Fruit fly (Drosophila melanogaster): ENCODE results near the gene CG42526.

CG42526 gene

DNA sequence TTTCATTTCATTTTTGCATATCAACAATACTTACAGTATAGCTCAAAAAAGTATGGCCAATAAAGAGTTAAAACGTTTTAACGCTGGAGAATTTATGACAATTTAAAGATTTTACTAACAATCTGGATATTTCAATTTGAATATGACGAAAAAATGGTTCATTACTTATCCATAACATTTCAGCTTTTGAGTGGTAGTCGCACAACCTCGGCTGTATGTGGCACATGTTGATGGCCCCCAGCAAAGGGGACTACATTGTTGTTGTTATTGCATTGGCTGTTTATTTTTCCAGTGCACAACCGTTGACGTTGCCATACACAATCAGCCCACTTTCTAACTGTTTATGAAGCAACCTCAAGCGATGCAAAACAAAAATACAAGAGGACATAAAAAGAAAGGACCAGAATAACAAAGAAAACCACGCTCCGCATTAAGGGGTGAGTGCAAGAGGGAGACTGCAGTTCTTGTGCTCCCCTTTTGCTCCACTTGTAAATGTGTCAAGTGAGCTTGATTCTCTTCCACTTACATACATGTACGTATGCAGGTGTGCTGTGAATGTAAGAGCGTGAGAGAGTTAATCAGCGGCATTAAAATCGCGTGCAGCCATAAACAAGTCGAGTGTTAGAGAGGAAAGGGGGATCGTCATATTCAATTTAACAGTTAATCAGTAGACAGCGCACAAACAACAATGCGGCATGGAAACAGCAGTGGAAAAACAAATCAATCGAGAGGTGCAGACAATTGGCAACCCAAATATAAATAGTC, 15.0 kb downstream of the CG42526 start (continued):
- TF ChIP-seq scrt (GFP tag; optimal IDR thresholded peaks at IDR 0.05) (peak; percentile 4), Nf-YC (tag; optimal IDR thresholded peaks at IDR 0.05) (no peak), phol (tag; optimal IDR thresholded peaks at IDR 0.05) (peak; percentile 41), gcm (GFP tag; optimal IDR thresholded peaks at IDR 0.05) (no peak), Hr78 (GFP tag; optimal IDR thresholded peaks at IDR 0.05) (peak in 1 of 2 experiments; percentile 32), CG33213 (GFP tag; optimal IDR thresholded peaks at IDR 0.05) (no peak), prd (optimal IDR thresholded peaks at IDR 0.05) (no peak), prd (GFP tag; IDR thresholded peaks at IDR 0.05) (peak; percentile 56; the same call in 2 of the 3 replicates), CG14710 (tag; optimal IDR thresholded peaks at IDR 0.05) (no peak), CG17385 (GFP tag; optimal IDR thresholded peaks at IDR 0.05) (peak; percentile 11), sob (GFP tag; IDR thresholded peaks at IDR 0.05) (0 out of 2 replicates have a peak, but pooled peaks have one; percentile 7), CG6854 (GFP tag; optimal IDR thresholded peaks at IDR 0.05) (no peak), fru (optimal IDR thresholded peaks at IDR 0.05) (no peak), nerfin-2 (GFP tag; IDR thresholded peaks at IDR 0.05; ENCODE audit: partially characterized antibody) (no peak), CG12942 (GFP tag; optimal IDR thresholded peaks at IDR 0.05) (peak; percentile 4), NK7.1 (GFP tag; optimal IDR thresholded peaks at IDR 0.05) (no peak), Sin3A (optimal IDR thresholded peaks at IDR 0.05) (no peak), Antp (GFP tag; optimal IDR thresholded peaks at IDR 0.05) (no peak), dati (GFP tag; IDR thresholded peaks at IDR 0.05) (no peak), gt (GFP tag; IDR thresholded peaks at IDR 0.05) (no peak), Rfx (GFP tag; IDR thresholded peaks at IDR 0.05) (peak; percentile 51; the same call in 1 of the 2 replicates), nerfin-1 (tag; optimal IDR thresholded peaks at IDR 0.05) (peak; percentile 5), Aef1 (GFP tag; IDR thresholded peaks at IDR 0.05) (no peak), Ravus (GFP tag; IDR thresholded peaks at IDR 0.05) (no peak), Spps (tag; optimal IDR thresholded peaks at IDR 0.05) (no peak), CG1529 (GFP tag; optimal IDR thresholded peaks at IDR 0.05) (peak; percentile 2), vnd (GFP tag; IDR thresholded peaks at IDR 0.05; ENCODE audit: partially characterized antibody) (no peak), gfzf (GFP tag; optimal IDR thresholded peaks at IDR 0.05) (no peak), tgo (GFP tag; IDR thresholded peaks at IDR 0.05) (peak; percentile 40; the same call in 2 of the 3 replicates), Nf-YB (GFP tag; optimal IDR thresholded peaks at IDR 0.05) (no peak), Xrp1 (GFP tag; IDR thresholded peaks at IDR 0.05) (peak; percentile 63; the same call in 1 of the 2 replicates), CG1602 (GFP tag; optimal IDR thresholded peaks at IDR 0.05) (no peak), CG6272 (GFP tag; IDR thresholded peaks at IDR 0.05) (no peak), row (GFP tag; IDR thresholded peaks at IDR 0.05) (peak; percentile 75), CG12104 (GFP tag; optimal IDR thresholded peaks at IDR 0.05) (no peak), esg (GFP tag; conservative IDR thresholded peaks at IDR 0.05) (peak; percentile 63; the same call in 1 of the 2 replicates), CG33557 (GFP tag; optimal IDR thresholded peaks at IDR 0.05) (no peak), CG8924 (tag; optimal IDR thresholded peaks at IDR 0.05) (peak; percentile 40), CG32772 (GFP tag; IDR thresholded peaks at IDR 0.05) (no peak; the same call in 1 of the 2 replicates), CG15601 (tag; optimal IDR thresholded peaks at IDR 0.05) (no peak), CG12659 (GFP tag; optimal IDR thresholded peaks at IDR 0.05) (peak; percentile 22), run (tag; optimal IDR thresholded peaks at IDR 0.05) (peak; percentile 51), maf-S (GFP tag; optimal IDR thresholded peaks at IDR 0.05) (no peak), Sox100B (GFP tag; optimal IDR thresholded peaks at IDR 0.05) (peak; percentile 50), jigr1 (GFP tag; IDR thresholded peaks at IDR 0.05) (no peak), Atf-2 (GFP tag; optimal IDR thresholded peaks at IDR 0.05) (no peak), B-H1 (GFP tag; IDR thresholded peaks at IDR 0.05) (no peak), stc (GFP tag; IDR thresholded peaks at IDR 0.05) (peak; percentile 54; the same call in 1 of the 2 replicates), CG7987 (GFP tag; optimal IDR thresholded peaks at IDR 0.05) (no peak), CG17612 (GFP tag; IDR thresholded peaks at IDR 0.05) (no peak), rib (GFP tag; IDR thresholded peaks at IDR 0.05) (no peak)
